Fruit fly (Drosophila melanogaster) whole organism, embryonic: ENCODE measurements around the gene CG34450.

Experiments used
- Aef1 ChIP-seq: fragments of 200-800 bp; sonication (Bioruptor generic); IDR thresholded peaks from 3 replicates; pipeline ENCODE4 v1.3.6; 2022; ENCODE audit warnings: missing biosample characterization, missing genetic modification characterization
- CG10209 ChIP-seq: fragments of 200-800 bp; sonication (Bioruptor generic); optimal IDR thresholded peaks from 3 replicates; lab custom pipeline; 2017; ENCODE audit warnings: missing biosample characterization, mild to moderate bottlenecking, missing genetic modification characterization, missing genetic modification reagents
- CG11093 ChIP-seq: fragments of 200-800 bp; sonication (Bioruptor generic); IDR thresholded peaks from 3 replicates; pipeline ENCODE4 v1.3.6; 2022; ENCODE audit warnings: missing biosample characterization, missing genetic modification characterization
- CG11695 ChIP-seq: fragments of 200-800 bp; sonication (Bioruptor generic); IDR thresholded peaks from 3 replicates; pipeline ENCODE4 v1.3.6; 2022; ENCODE audit warnings: missing biosample characterization, missing genetic modification characterization
- CG12219 ChIP-seq: fragments of 200-800 bp; sonication (Bioruptor generic); optimal IDR thresholded peaks from 3 replicates; lab custom pipeline; 2018; ENCODE audit warnings: missing biosample characterization, mild to moderate bottlenecking, missing genetic modification characterization
- CG12769 ChIP-seq: fragments of 200-800 bp; sonication (Bioruptor generic); optimal IDR thresholded peaks from 2 replicates; lab custom pipeline; 2019; ENCODE audit warnings: missing biosample characterization, mild to moderate bottlenecking, missing genetic modification characterization, moderate library complexity
- CG12942 ChIP-seq: fragments of 200-800 bp; sonication (Bioruptor generic); optimal IDR thresholded peaks from 3 replicates; lab custom pipeline; 2016; ENCODE audit warnings: missing biosample characterization, missing genetic modification characterization
- CG17802 ChIP-seq: fragments of 200-800 bp; sonication (Bioruptor generic); optimal IDR thresholded peaks from 2 replicates; lab custom pipeline; 2018; ENCODE audit warnings: missing biosample characterization, mild to moderate bottlenecking, missing genetic modification characterization, moderate library complexity
- CG17829 ChIP-seq: fragments of 200-800 bp; optimal IDR thresholded peaks from 2 replicates; lab custom pipeline; 2019; ENCODE audit warnings: missing biosample characterization, mild to moderate bottlenecking, missing genetic modification characterization, moderate library complexity
- CG18476 ChIP-seq: fragments of 200-800 bp; sonication (Bioruptor generic); optimal IDR thresholded peaks from 2 replicates; lab custom pipeline; 2016; ENCODE audit warnings: missing biosample characterization, mild to moderate bottlenecking, missing genetic modification characterization
- CG18619 ChIP-seq: fragments of 200-800 bp; sonication (Bioruptor generic); optimal IDR thresholded peaks from 3 replicates; lab custom pipeline; 2017; ENCODE audit warnings: missing biosample characterization, mild to moderate bottlenecking, missing genetic modification characterization
- CG31388 ChIP-seq: fragments of 200-800 bp; sonication (Bioruptor generic); optimal IDR thresholded peaks from 2 replicates; lab custom pipeline; 2016; ENCODE audit warnings: missing biosample characterization, missing genetic modification characterization
- CG3726 ChIP-seq: fragments of 200-800 bp; sonication (Bioruptor generic); IDR thresholded peaks from 3 replicates; pipeline ENCODE4, ENCODE4 v1.3.6; 2022; ENCODE audit warnings: missing biosample characterization, missing genetic modification characterization
- CG4854 ChIP-seq: fragments of 200-800 bp; sonication (Bioruptor generic); optimal IDR thresholded peaks from 2 replicates; lab custom pipeline; 2016; ENCODE audit warnings: missing biosample characterization, missing genetic modification characterization, inconsistent platforms
- CG6175 ChIP-seq: fragments of 200-800 bp; sonication (Bioruptor generic); IDR thresholded peaks from 3 replicates; pipeline ENCODE4 v1.3.6; 2022; ENCODE audit warnings: missing biosample characterization, missing genetic modification characterization
- CG6765 ChIP-seq: fragments of 200-800 bp; sonication (Bioruptor generic); optimal IDR thresholded peaks from 3 replicates; lab custom pipeline; 2017; ENCODE audit warnings: missing biosample characterization, mild to moderate bottlenecking, missing genetic modification characterization
- CG7271 ChIP-seq: fragments of 200-800 bp; sonication (Bioruptor generic); optimal IDR thresholded peaks from 2 replicates; lab custom pipeline; 2018; ENCODE audit warnings: missing biosample characterization, mild to moderate bottlenecking, missing genetic modification characterization, moderate library complexity
- CG7372 ChIP-seq: fragments of 200-800 bp; sonication (Bioruptor generic); IDR thresholded peaks from 2 replicates; pipeline ENCODE4 v1.3.6; 2022; ENCODE audit warnings: missing biosample characterization, missing genetic modification characterization
- CG8281 ChIP-seq: fragments of 200-800 bp; sonication (Bioruptor generic); optimal IDR thresholded peaks from 2 replicates; lab custom pipeline; 2018; ENCODE audit warnings: missing biosample characterization, mild to moderate bottlenecking, missing genetic modification characterization, moderate library complexity
- CG9215 ChIP-seq: fragments of 200-800 bp; sonication (Bioruptor generic); IDR thresholded peaks from 2 replicates; pipeline ENCODE4 v1.3.6; 2022; ENCODE audit warnings: missing biosample characterization, missing genetic modification characterization
- CG9727 ChIP-seq: fragments of 200-800 bp; sonication (Bioruptor generic); optimal IDR thresholded peaks from 3 replicates; lab custom pipeline; 2017; ENCODE audit warnings: missing biosample characterization, mild to moderate bottlenecking, missing genetic modification characterization
- Chrac-16 ChIP-seq: fragments of 200-800 bp; sonication (Bioruptor generic); optimal IDR thresholded peaks from 3 replicates; lab custom pipeline; 2016; ENCODE audit warnings: missing biosample characterization, missing genetic modification characterization
- CrebB ChIP-seq: fragments of 200-800 bp; sonication (Bioruptor generic); optimal IDR thresholded peaks from 3 replicates; lab custom pipeline; 2018; ENCODE audit warnings: missing biosample characterization, mild to moderate bottlenecking, missing genetic modification characterization
- Dfd ChIP-seq, 2 experiments: fragments of >200 bp; optimal IDR thresholded peaks; 2 replicates each; lab custom pipeline; 2017; ENCODE audit warnings: missing biosample characterization in 2 of 2, missing genetic modification characterization in 2 of 2
- Dref ChIP-seq: fragments of 200-800 bp; sonication (Bioruptor generic); IDR thresholded peaks from 2 replicates; pipeline ENCODE4 v1.3.6; 2022; ENCODE audit warnings: missing biosample characterization, missing genetic modification characterization
- Ets97D ChIP-seq: fragments of 200-800 bp; sonication (Bioruptor generic); optimal IDR thresholded peaks from 3 replicates; lab custom pipeline; 2016; ENCODE audit warnings: missing biosample characterization, missing genetic modification characterization
- HLHmδ ChIP-seq: fragments of 200-800 bp; sonication (Bioruptor generic); optimal IDR thresholded peaks from 2 replicates; lab custom pipeline; 2018; ENCODE audit warnings: missing biosample characterization, mild to moderate bottlenecking, missing genetic modification characterization, moderate library complexity
- Lim3 ChIP-seq: fragments of 200-800 bp; sonication (Bioruptor generic); IDR thresholded peaks from 2 replicates; pipeline ENCODE4 v1.3.6; 2022; ENCODE audit warnings: missing biosample characterization, missing genetic modification characterization
- Lpt ChIP-seq: fragments of >200 bp; optimal IDR thresholded peaks from 2 replicates; lab custom pipeline; 2018; ENCODE audit warnings: missing biosample characterization, missing genetic modification characterization
- Myb ChIP-seq: fragments of 200-800 bp; sonication (Bioruptor generic); optimal IDR thresholded peaks from 2 replicates; lab custom pipeline; 2016; ENCODE audit warnings: missing biosample characterization, missing genetic modification characterization
- Nf-YA ChIP-seq: fragments of 200-800 bp; sonication (Bioruptor generic); IDR thresholded peaks from 2 replicates; pipeline ENCODE4 v1.3.6; 2022; ENCODE audit warnings: missing biosample characterization, missing genetic modification characterization
- Rx ChIP-seq: fragments of 200-800 bp; sonication (Bioruptor generic); IDR thresholded peaks from 2 replicates; pipeline ENCODE4 v1.3.6; 2022; ENCODE audit warnings: missing biosample characterization, missing genetic modification characterization
- Six4 ChIP-seq: fragments of 200-800 bp; sonication (Bioruptor generic); optimal IDR thresholded peaks from 2 replicates; lab custom pipeline; 2016; ENCODE audit warnings: missing biosample characterization, missing genetic modification characterization
- Sry-δ ChIP-seq: fragments of 200-800 bp; sonication (Bioruptor generic); optimal IDR thresholded peaks from 2 replicates; lab custom pipeline; 2016; ENCODE audit warnings: missing biosample characterization, missing genetic modification characterization
- Taf1 ChIP-seq: fragments of 200-800 bp; sonication (Bioruptor generic); IDR thresholded peaks from 2 replicates; pipeline ENCODE4 v1.3.6; 2022; ENCODE audit warnings: missing biosample characterization, missing genetic modification characterization
- Trl ChIP-seq, 3 experiments: fragments of >200 bp in 2 of 3; fragments of 200-800 bp in 1 of 3; sonication (Bioruptor generic) in 1 of 3; optimal IDR thresholded peaks; 2 replicates in 1 of 3; 3 replicates in 2 of 3; lab custom pipeline; 2016 to 2017; ENCODE audit warnings: missing biosample characterization in 1 of 3, missing genetic modification characterization in 1 of 3
- ab ChIP-seq: fragments of 200-800 bp; sonication (Bioruptor generic); optimal IDR thresholded peaks from 2 replicates; lab custom pipeline; 2016; ENCODE audit warnings: missing biosample characterization, missing genetic modification characterization
- ac ChIP-seq: fragments of 200-800 bp; sonication (Bioruptor generic); optimal IDR thresholded peaks from 3 replicates; lab custom pipeline; 2017; ENCODE audit warnings: missing biosample characterization, mild to moderate bottlenecking, missing genetic modification characterization
- amos ChIP-seq: fragments of 200-800 bp; sonication (Bioruptor generic); IDR thresholded peaks from 2 replicates; pipeline ENCODE4 v1.3.6; 2022; ENCODE audit warnings: missing biosample characterization, missing genetic modification characterization; ENCODE audit not compliant: partially characterized antibody
- crol ChIP-seq: fragments of 200-800 bp; sonication (Bioruptor generic); IDR thresholded peaks from 2 replicates; pipeline ENCODE4 v1.3.6; 2022; ENCODE audit warnings: missing biosample characterization, missing genetic modification characterization
- dati ChIP-seq: fragments of 200-800 bp; sonication (Bioruptor generic); IDR thresholded peaks from 2 replicates; pipeline ENCODE4 v1.3.6; 2022; ENCODE audit warnings: missing biosample characterization, missing genetic modification characterization
- fru ChIP-seq: fragments of >200 bp; optimal IDR thresholded peaks from 2 replicates; lab custom pipeline; 2017
- kay ChIP-seq: fragments of 200-800 bp; sonication (Bioruptor generic); optimal IDR thresholded peaks from 2 replicates; lab custom pipeline; 2016; ENCODE audit warnings: missing biosample characterization, missing genetic modification characterization
- ken ChIP-seq: fragments of 200-800 bp; sonication (Bioruptor generic); IDR thresholded peaks from 3 replicates; pipeline ENCODE4 v1.3.6; 2022; ENCODE audit warnings: missing biosample characterization, missing genetic modification characterization
- kni ChIP-seq: fragments of 200-800 bp; sonication (Bioruptor generic); optimal IDR thresholded peaks from 3 replicates; lab custom pipeline; 2017; ENCODE audit warnings: mild to moderate bottlenecking, missing biosample characterization, missing genetic modification reagents, missing genetic modification characterization
- lbe ChIP-seq: fragments of 200-800 bp; sonication (Bioruptor generic); optimal IDR thresholded peaks from 2 replicates; lab custom pipeline; 2016; ENCODE audit warnings: missing biosample characterization, mild to moderate bottlenecking, missing genetic modification characterization
- p53 ChIP-seq: fragments of 200-800 bp; sonication (Bioruptor generic); optimal IDR thresholded peaks from 2 replicates; lab custom pipeline; 2016; ENCODE audit warnings: missing biosample characterization, missing genetic modification characterization
- pzg ChIP-seq: fragments of 200-800 bp; sonication (Bioruptor generic); optimal IDR thresholded peaks from 3 replicates; lab custom pipeline; 2018; ENCODE audit warnings: missing biosample characterization, mild to moderate bottlenecking, missing genetic modification characterization, moderate library complexity
- row ChIP-seq: fragments of 200-800 bp; sonication (Bioruptor generic); IDR thresholded peaks from 3 replicates; pipeline ENCODE4 v1.3.6; 2022; ENCODE audit warnings: missing biosample characterization, missing genetic modification characterization
- tin ChIP-seq: fragments of 200-800 bp; sonication (Bioruptor generic); optimal IDR thresholded peaks from 3 replicates; lab custom pipeline; 2016; ENCODE audit warnings: missing biosample characterization, missing genetic modification characterization
- trem ChIP-seq: fragments of 200-800 bp; optimal IDR thresholded peaks from 3 replicates; lab custom pipeline; 2019; ENCODE audit warnings: missing biosample characterization, mild to moderate bottlenecking, missing genetic modification characterization, moderate library complexity

The CG34450 gene

DNA sequence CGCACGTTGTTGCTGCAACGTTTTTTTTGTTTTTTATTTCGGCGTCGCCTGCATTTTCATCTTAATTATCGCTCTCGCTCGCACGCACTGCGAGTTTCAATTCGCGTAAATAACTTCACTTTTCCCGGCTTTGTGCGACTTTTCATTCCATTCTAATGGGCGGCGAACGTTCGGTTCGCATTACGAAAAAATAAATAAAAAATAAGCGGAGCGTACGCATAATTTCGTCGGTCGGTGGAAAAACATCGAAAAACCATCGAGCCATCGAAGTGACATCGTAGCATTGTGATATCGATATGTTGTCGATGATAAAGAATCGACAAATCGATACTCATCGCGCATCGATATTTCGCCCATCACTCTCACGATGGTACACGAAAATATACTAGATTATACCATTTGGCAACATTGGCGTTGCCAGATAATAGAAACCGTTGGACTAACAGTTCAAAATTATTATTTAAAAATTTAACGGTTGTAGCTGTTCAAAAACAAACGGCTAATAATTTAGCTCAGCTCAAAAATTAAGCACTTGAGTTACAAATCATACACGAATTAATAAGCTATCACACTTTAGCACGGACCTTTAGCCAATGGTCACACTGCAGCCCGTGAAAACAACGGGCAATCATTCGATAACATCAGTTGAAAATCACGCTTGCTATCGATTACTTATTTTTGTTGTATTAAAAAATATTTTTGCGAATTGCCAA is 25.9 kb upstream of the CG34450 start, which contains the start of the genes Zdhhc8 and BCL7-like (continued):
- TF ChIP-seq CG12942 (GFP tag; lab: Kevin White, UChicago) (peak; percentile 37), HLHmδ (GFP tag; lab: Kevin White, UChicago) (no peak), crol (GFP tag; lab: Robert Waterston, UW) (no peak), CG18619 (GFP tag; lab: Kevin White, UChicago) (no peak), Dfd (GFP tag; optimal IDR thresholded peaks at IDR 0.05; lab: Kevin White, UChicago) (no peak), Nf-YA (no peak), pzg (GFP tag; lab: Kevin White, UChicago) (peak; percentile 88), CG8281 (no peak), Sry-δ (GFP tag; lab: Kevin White, UChicago) (peak; percentile 94), ac (no peak), kay (GFP tag; lab: Kevin White, UChicago) (no peak), Trl (optimal IDR thresholded peaks at IDR 0.05; lab: Kevin White, UChicago) (no peak), Trl (GFP tag; optimal IDR thresholded peaks at IDR 0.05; lab: Kevin White, UChicago) (peak; percentile 9), CG11695 (GFP tag; lab: Robert Waterston, UW) (no peak), CG7271 (tag; lab: Kevin White, UChicago) (no peak), tin (GFP tag; lab: Kevin White, UChicago) (peak; percentile 24), CG6175 (GFP tag; lab: Robert Waterston, UW) (no peak), CG6765 (no peak), row (GFP tag; lab: Robert Waterston, UW) (peak; percentile 69), amos (GFP tag; lab: Robert Waterston, UW) (peak; percentile 99), fru (no peak), Aef1 (GFP tag; lab: Robert Waterston, UW) (peak; percentile 47), Chrac-16 (GFP tag; lab: Kevin White, UChicago) (peak; percentile 54), CG18476 (GFP tag; lab: Kevin White, UChicago) (no peak), CG17829 (tag; lab: Kevin White, UChicago) (peak; percentile 44), p53 (GFP tag; lab: Kevin White, UChicago) (no peak), ken (GFP tag; lab: Robert Waterston, UW) (0 out of 3 replicates have a peak, but pooled peaks have one; percentile 20), CG12769 (tag; lab: Kevin White, UChicago) (no peak), CrebB (tag; lab: Kevin White, UChicago) (no peak), kni (GFP tag; lab: Kevin White, UChicago) (no peak), ab (GFP tag; lab: Kevin White, UChicago) (no peak), CG9215 (peak; percentile 39), Myb (peak; percentile 84), Six4 (GFP tag; lab: Kevin White, UChicago) (peak; percentile 12), CG31388 (GFP tag; lab: Kevin White, UChicago) (no peak), trem (tag; lab: Kevin White, UChicago) (peak; percentile 64), Rx (GFP tag; lab: Robert Waterston, UW) (no peak), lbe (peak; percentile 12), Lpt (GFP tag; lab: Kevin White, UChicago) (no peak), CG4854 (GFP tag; lab: Kevin White, UChicago) (no peak), CG3726 (no peak), CG17802 (tag; lab: Kevin White, UChicago) (no peak), CG11093 (no peak), CG12219 (GFP tag; lab: Kevin White, UChicago) (no peak), CG9727 (GFP tag; lab: Kevin White, UChicago) (peak; percentile 57), Dref (GFP tag; lab: Robert Waterston, UW) (peak; percentile 96), dati (GFP tag; lab: Robert Waterston, UW) (no peak), Taf1 (GFP tag; lab: Robert Waterston, UW) (0 out of 2 replicates have a peak, but pooled peaks have one; percentile 14), CG10209 (GFP tag; lab: Kevin White, UChicago) (peak; percentile 7), Ets97D (GFP tag; lab: Kevin White, UChicago) (peak; percentile 80), CG7372 (GFP tag; lab: Robert Waterston, UW) (no peak), Lim3 (GFP tag; lab: Robert Waterston, UW) (no peak)
